Worm (Caenorhabditis elegans) whole organism, early embryonic: ENCODE results near the gene srlf-2.

ENCODE experiments used
- F13C5.2 ChIP-seq: sonication (generic microtip); optimal IDR thresholded peaks from 2 replicates; lab custom pipeline; 2017; ENCODE audit warnings: mild to moderate bottlenecking, missing genetic modification characterization, inconsistent platforms, missing compliant biosample characterization
- ama-1 ChIP-seq: fragments of 150-350 bp; optimal IDR thresholded peaks from 2 replicates; lab custom pipeline; 2014
- ceh-36 ChIP-seq: sonication (generic microtip); optimal IDR thresholded peaks from 2 replicates; lab custom pipeline; 2016; ENCODE audit warnings: missing genetic modification characterization, inconsistent platforms, missing compliant biosample characterization
- ets-7 ChIP-seq: sonication (generic microtip); optimal IDR thresholded peaks from 2 replicates; lab custom pipeline; 2016; ENCODE audit warnings: missing genotype, missing genetic modification characterization, missing compliant biosample characterization
- hmbx-1 ChIP-seq: sonication (generic microtip); optimal IDR thresholded peaks from 2 replicates; lab custom pipeline; 2016; ENCODE audit warnings: mild to moderate bottlenecking, missing genetic modification characterization, missing compliant biosample characterization
- pes-1 ChIP-seq: fragments of 200-800 bp; sonication (Bioruptor generic); IDR thresholded peaks from 2 replicates; pipeline ENCODE4 v1.3.6; 2022; ENCODE audit warnings: missing genetic modification reagents, missing genetic modification characterization, missing compliant biosample characterization
- sea-1 ChIP-seq: fragments of 200-800 bp; sonication (Bioruptor generic); conservative IDR thresholded peaks from 2 replicates; pipeline ENCODE4 v1.3.6; 2022; ENCODE audit warnings: missing genetic modification characterization, missing compliant biosample characterization

DNA sequence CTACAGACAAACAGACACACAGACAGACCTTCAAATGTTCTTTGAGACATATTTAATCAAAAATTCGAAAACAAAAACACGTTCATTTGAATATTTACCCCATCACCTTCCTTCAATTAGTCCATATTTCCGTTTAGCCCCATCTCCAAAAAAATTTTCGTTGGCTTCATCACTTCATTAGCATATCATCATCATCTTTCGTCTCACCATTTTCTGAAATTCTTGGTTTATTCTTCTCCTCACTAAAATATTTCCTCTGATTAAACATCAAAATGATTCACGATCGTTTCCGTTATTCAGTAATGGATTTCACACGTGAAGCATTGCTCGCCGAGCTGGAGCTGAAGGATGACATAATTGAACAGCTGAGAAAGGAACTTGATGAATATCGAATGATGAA lies 30.6 kb downstream of the srlf-2 start, which contains the start of gene pkg-2:
- TF ChIP-seq hmbx-1 (tag; lab: Kevin White, UChicago) (no peak), ama-1 (lab: Kevin White, UChicago) (no peak), sea-1 (GFP tag; lab: Robert Waterston, UW) (no peak), F13C5.2 (tag; lab: Kevin White, UChicago) (no peak), pes-1 (GFP tag; lab: Robert Waterston, UW) (no peak), ceh-36 (tag; lab: Kevin White, UChicago) (no peak), ets-7 (tag; lab: Kevin White, UChicago) (no peak)
